Worm (Caenorhabditis elegans): Measurements from ENCODE around the gene W04E12.2.

W04E12.2 gene

DNA sequence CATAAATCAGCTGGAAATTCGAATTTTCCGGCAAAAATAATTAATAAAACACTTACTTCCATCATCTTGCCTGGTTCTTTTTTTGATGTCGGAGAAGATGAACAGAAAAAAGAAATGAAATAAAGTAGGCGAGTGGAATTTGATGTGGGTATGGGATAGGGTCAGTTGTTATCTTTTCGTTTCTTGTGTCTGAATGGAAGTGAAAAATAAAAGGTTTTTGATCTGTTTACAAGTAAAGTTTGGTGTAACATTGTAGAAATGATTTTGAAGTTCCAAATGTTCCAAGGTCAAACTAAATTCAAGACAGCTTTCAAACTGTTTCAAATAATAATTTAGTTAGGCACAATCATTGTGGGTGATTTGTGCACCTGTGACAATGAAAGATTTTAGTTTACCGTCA is 3.5 kb downstream of the W04E12.2 start, which contains the start of gene W04E12.7:
Gene W04E12.7, minus strand, starts transcription at position 101 of the 400 bp plus-strand sequence.
- TF ChIP-seq mep-1 (tag; optimal IDR thresholded peaks at IDR 0.05) (no peak), zip-8 (tag; optimal IDR thresholded peaks at IDR 0.05) (no peak), ztf-11 (tag; optimal IDR thresholded peaks at IDR 0.05) (no peak), elt-1 (tag; optimal IDR thresholded peaks at IDR 0.05; ENCODE audit: borderline replicate concordance, insufficient read depth) (no peak), nhr-237 (tag; optimal IDR thresholded peaks at IDR 0.05) (no peak), nhr-12 (tag; optimal IDR thresholded peaks at IDR 0.05) (no peak), tbx-8 (GFP tag; optimal IDR thresholded peaks at IDR 0.05) (no peak), pha-4 (tag; optimal IDR thresholded peaks at IDR 0.05) (no peak)

ce11 chrV:19733728-19734127 is 7.2 kb downstream of the W04E12.2 start:
- TF ChIP-seq tbx-8 (GFP tag; optimal IDR thresholded peaks at IDR 0.05) (no peak), mls-2 (tag; optimal IDR thresholded peaks at IDR 0.05) (no peak), ces-1 (GFP tag; optimal IDR thresholded peaks at IDR 0.05) (no peak)

ce11 chrV:19730280-19730679 is 10.7 kb downstream of the W04E12.2 start, which contains the start of gene Y116F11A.1:
Gene Y116F11A.1 (plus strand): TSS chrV:19730580.
- TF ChIP-seq flh-1 (GFP tag; optimal IDR thresholded peaks at IDR 0.05) = no peak
- TF ChIP-seq ztf-11 (tag; optimal IDR thresholded peaks at IDR 0.05) = no peak
- TF ChIP-seq bed-3 (GFP tag; optimal IDR thresholded peaks at IDR 0.05) = no peak
- TF ChIP-seq unc-120 (tag; optimal IDR thresholded peaks at IDR 0.05; ENCODE audit: poor library complexity, severe bottlenecking) = no peak
- TF ChIP-seq tbx-8 (GFP tag; optimal IDR thresholded peaks at IDR 0.05) = no peak
- TF ChIP-seq elt-3 (tag; optimal IDR thresholded peaks at IDR 0.05) = no peak
- TF ChIP-seq lin-32 (GFP tag; optimal IDR thresholded peaks at IDR 0.05) = no peak
- no peak for TF ChIP-seq mab-5 (tag; optimal IDR thresholded peaks at IDR 0.05)
- TF ChIP-seq drap-1 (GFP tag; optimal IDR thresholded peaks at IDR 0.05) = no peak
- no peak for TF ChIP-seq hlh-1 (tag; optimal IDR thresholded peaks at IDR 0.05)
- no peak for TF ChIP-seq nhr-12 (tag; optimal IDR thresholded peaks at IDR 0.05)
- TF ChIP-seq sem-2 (GFP tag; optimal IDR thresholded peaks at IDR 0.05) = no peak

DNA sequence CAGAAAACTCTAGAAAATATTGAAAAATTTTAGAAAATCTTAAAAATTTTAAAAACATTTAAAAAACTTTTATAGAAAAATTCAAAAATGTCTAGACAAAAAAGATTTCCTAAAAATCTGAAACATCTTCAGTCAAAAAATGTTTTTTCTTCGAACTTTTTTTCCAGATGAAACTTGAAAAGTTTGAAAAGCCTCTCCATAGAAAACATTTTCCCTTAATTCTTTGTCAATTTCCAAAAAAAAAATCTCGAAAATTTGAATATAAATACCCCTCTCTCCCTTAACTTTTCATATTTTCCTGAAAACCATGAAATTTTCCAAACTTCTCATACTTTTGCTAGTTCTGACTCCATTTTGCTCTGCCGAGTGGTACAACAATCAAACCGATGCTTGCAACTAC is 12.2 kb downstream of the W04E12.2 start, which contains the start of gene Y116F11A.3:
Gene Y116F11A.3, plus strand, starts transcription at position 301 of the 400 bp plus-strand sequence.
- TF ChIP-seq elt-1 (tag; optimal IDR thresholded peaks at IDR 0.05; ENCODE audit: borderline replicate concordance, insufficient read depth) = no peak
- TF ChIP-seq sem-2 (GFP tag; optimal IDR thresholded peaks at IDR 0.05) = no peak
- no peak for TF ChIP-seq lin-13 (tag; optimal IDR thresholded peaks at IDR 0.05)
- TF ChIP-seq nhr-28 (tag; optimal IDR thresholded peaks at IDR 0.05) = no peak
- TF ChIP-seq nhr-12 (tag; optimal IDR thresholded peaks at IDR 0.05) = no peak
- no peak for TF ChIP-seq flh-1 (GFP tag; optimal IDR thresholded peaks at IDR 0.05)
- TF ChIP-seq lsy-2 (tag; optimal IDR thresholded peaks at IDR 0.05) = no peak
- no peak for TF ChIP-seq M03D4.4 (tag; optimal IDR thresholded peaks at IDR 0.05)
- no peak for TF ChIP-seq sptf-1 (tag; optimal IDR thresholded peaks at IDR 0.05)
- no peak for TF ChIP-seq mls-2 (tag; optimal IDR thresholded peaks at IDR 0.05)

ce11 chrV:19727990-19728389 is 12.9 kb downstream of the W04E12.2 start:
- TF ChIP-seq sem-2 (GFP tag; optimal IDR thresholded peaks at IDR 0.05) (no peak), drap-1 (GFP tag; optimal IDR thresholded peaks at IDR 0.05) (no peak)

- TF ChIP-seq ces-1 (GFP tag; optimal IDR thresholded peaks at IDR 0.05) (peak; percentile 1), ceh-39 (tag; optimal IDR thresholded peaks at IDR 0.05) (no peak), pha-4 (tag; optimal IDR thresholded peaks at IDR 0.05) (no peak), zip-8 (tag; optimal IDR thresholded peaks at IDR 0.05) (no peak)
These were observed 16.3 kb downstream of the W04E12.2 start for ce11 chrV:19724589-19724988.

DNA sequence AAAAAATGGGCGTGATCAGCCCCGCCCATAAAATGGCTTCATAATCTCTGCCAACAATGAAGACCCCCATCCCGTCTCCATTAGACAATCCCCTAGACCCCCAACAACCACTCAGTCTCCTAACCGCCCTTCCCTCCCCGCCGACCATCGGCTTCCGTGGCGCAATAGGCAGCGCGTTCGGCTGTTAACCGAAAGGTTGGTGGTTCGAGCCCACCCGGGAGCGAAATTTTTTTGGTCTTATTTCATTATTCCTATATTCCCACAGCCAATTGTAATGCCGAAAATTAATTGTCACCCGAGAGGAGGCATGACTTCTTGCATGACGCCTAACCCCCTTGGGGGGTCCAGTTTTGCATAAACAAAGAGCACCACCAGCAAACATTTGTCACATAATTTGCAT is 18.1 kb downstream of the W04E12.2 start:
- TF ChIP-seq drap-1 (GFP tag; optimal IDR thresholded peaks at IDR 0.05) = peak; percentile 72
- peak; percentile 28 for TF ChIP-seq ces-1 (GFP tag; optimal IDR thresholded peaks at IDR 0.05)
- TF ChIP-seq nhr-237 (tag; optimal IDR thresholded peaks at IDR 0.05) = no peak
- no peak for TF ChIP-seq mab-5 (tag; optimal IDR thresholded peaks at IDR 0.05)
- TF ChIP-seq mls-2 (tag; optimal IDR thresholded peaks at IDR 0.05) = peak; percentile 79
- no peak for TF ChIP-seq unc-62 (GFP tag; optimal IDR thresholded peaks at IDR 0.05)
- no peak for TF ChIP-seq lsy-2 (tag; optimal IDR thresholded peaks at IDR 0.05)
- peak; percentile 53 for TF ChIP-seq sem-2 (GFP tag; optimal IDR thresholded peaks at IDR 0.05)
- TF ChIP-seq pha-4 (tag; optimal IDR thresholded peaks at IDR 0.05) = no peak
- no peak for TF ChIP-seq nhr-2 (tag; optimal IDR thresholded peaks at IDR 0.05)
- no peak for TF ChIP-seq zip-8 (tag; optimal IDR thresholded peaks at IDR 0.05)
- TF ChIP-seq ceh-43 (GFP tag; optimal IDR thresholded peaks at IDR 0.05) = peak; percentile 63
- peak; percentile 71 for TF ChIP-seq lin-32 (GFP tag; optimal IDR thresholded peaks at IDR 0.05)
- no peak for TF ChIP-seq mep-1 (tag; optimal IDR thresholded peaks at IDR 0.05)
- peak; percentile 18 for TF ChIP-seq lin-13 (tag; optimal IDR thresholded peaks at IDR 0.05)
- no peak for TF ChIP-seq nhr-76 (tag; optimal IDR thresholded peaks at IDR 0.05)
- TF ChIP-seq ceh-83 (GFP tag; optimal IDR thresholded peaks at IDR 0.05) = peak; percentile 83
- TF ChIP-seq nhr-28 (tag; optimal IDR thresholded peaks at IDR 0.05) = no peak
- TF ChIP-seq cnd-1 (tag; optimal IDR thresholded peaks at IDR 0.05) = peak; percentile 70
- no peak for TF ChIP-seq tbx-8 (GFP tag; optimal IDR thresholded peaks at IDR 0.05)
- peak; percentile 56 for TF ChIP-seq bed-3 (GFP tag; optimal IDR thresholded peaks at IDR 0.05)
- no peak for TF ChIP-seq nhr-12 (tag; optimal IDR thresholded peaks at IDR 0.05)
- peak; percentile 40 for TF ChIP-seq ham-2 (GFP tag; optimal IDR thresholded peaks at IDR 0.05)
- no peak for TF ChIP-seq flh-1 (GFP tag; optimal IDR thresholded peaks at IDR 0.05)
- peak; percentile 45 for TF ChIP-seq unc-120 (tag; optimal IDR thresholded peaks at IDR 0.05; ENCODE audit: poor library complexity, severe bottlenecking)
- TF ChIP-seq ceh-39 (tag; optimal IDR thresholded peaks at IDR 0.05) = no peak
- no peak for TF ChIP-seq elt-3 (tag; optimal IDR thresholded peaks at IDR 0.05)
- TF ChIP-seq unc-39 (tag; optimal IDR thresholded peaks at IDR 0.05) = no peak
- no peak for TF ChIP-seq snpc-4 (tag; optimal IDR thresholded peaks at IDR 0.05)
- no peak for TF ChIP-seq hlh-1 (tag; optimal IDR thresholded peaks at IDR 0.05)

Data from whole organism, mixed stage, embryonic.